Worm (Caenorhabditis elegans) whole organism, L3 larva: ENCODE measurements around the gene dmd-9.

Experiments used
- R02D3.7 ChIP-seq: fragments of 150-350 bp; optimal IDR thresholded peaks from 2 replicates; lab custom pipeline; 2014; ENCODE audit warnings: missing biosample characterization, missing genetic modification characterization
- aly-2 ChIP-seq: fragments of 150-350 bp; optimal IDR thresholded peaks from 2 replicates; lab custom pipeline; 2014; ENCODE audit warnings: missing biosample characterization, missing genetic modification characterization
- ama-1 ChIP-seq: fragments of 150-350 bp; optimal IDR thresholded peaks from 2 replicates; lab custom pipeline; 2018
- ceh-28 ChIP-seq: fragments of 150-350 bp; optimal IDR thresholded peaks from 2 replicates; lab custom pipeline; 2014; ENCODE audit warnings: missing biosample characterization, missing genetic modification reagents, missing genetic modification characterization
- ceh-82 ChIP-seq: fragments of 150-350 bp; optimal IDR thresholded peaks from 2 replicates; lab custom pipeline; 2014; ENCODE audit warnings: missing biosample characterization, missing genetic modification characterization
- daf-12 ChIP-seq: fragments of 150-350 bp; optimal IDR thresholded peaks from 2 replicates; lab custom pipeline; 2014; ENCODE audit warnings: missing biosample characterization, missing genetic modification reagents, missing genetic modification characterization
- egl-5 ChIP-seq: fragments of 150-350 bp; optimal IDR thresholded peaks from 2 replicates; lab custom pipeline; 2017; ENCODE audit warnings: missing biosample characterization, missing genetic modification reagents, missing genetic modification characterization, inconsistent platforms
- elt-1 ChIP-seq: fragments of 150-350 bp; optimal IDR thresholded peaks from 2 replicates; lab custom pipeline; 2014; ENCODE audit warnings: missing biosample characterization, missing genetic modification characterization
- elt-2 ChIP-seq: sonication (generic microtip); optimal IDR thresholded peaks from 2 replicates; lab custom pipeline; 2016; ENCODE audit warnings: missing genetic modification reagents, mild to moderate bottlenecking, missing genetic modification characterization, missing compliant biosample characterization
- elt-3 ChIP-seq, 3 experiments: fragments of 150-350 bp in 1 of 3; sonication (generic microtip) in 2 of 3; optimal IDR thresholded peaks; 2 replicates in 2 of 3; 4 replicates in 1 of 3; lab custom pipeline; 2014 to 2017; ENCODE audit warnings: missing biosample characterization in 3 of 3, missing genetic modification characterization in 3 of 3
- eor-1 ChIP-seq, 2 experiments: fragments of 150-350 bp; optimal IDR thresholded peaks; 2 replicates each; lab custom pipeline; 2014 to 2018; ENCODE audit warnings: missing biosample characterization in 2 of 2, missing genetic modification characterization in 2 of 2
- fkh-10 ChIP-seq: sonication (generic microtip); optimal IDR thresholded peaks from 2 replicates; lab custom pipeline; 2017; ENCODE audit warnings: missing biosample characterization, missing genetic modification reagents, missing genetic modification characterization
- fos-1 ChIP-seq: fragments of 150-350 bp; optimal IDR thresholded peaks from 2 replicates; lab custom pipeline; 2014; ENCODE audit warnings: missing biosample characterization, missing genetic modification characterization
- hmg-11 ChIP-seq: sonication (generic microtip); optimal IDR thresholded peaks from 2 replicates; lab custom pipeline; 2016; ENCODE audit warnings: missing genetic modification characterization, missing compliant biosample characterization
- jun-1 ChIP-seq: fragments of 150-350 bp; optimal IDR thresholded peaks from 2 replicates; lab custom pipeline; 2014; ENCODE audit warnings: missing biosample characterization, missing genetic modification reagents, missing genetic modification characterization
- lin-15B ChIP-seq: fragments of 150-350 bp; optimal IDR thresholded peaks from 2 replicates; lab custom pipeline; 2014; ENCODE audit warnings: missing biosample characterization, missing genetic modification characterization
- mml-1 ChIP-seq: fragments of 150-350 bp; sonication (generic microtip); optimal IDR thresholded peaks from 3 replicates; lab custom pipeline; 2014; ENCODE audit warnings: missing biosample characterization, missing genetic modification characterization
- nfya-1 ChIP-seq: sonication (generic microtip); optimal IDR thresholded peaks from 2 replicates; lab custom pipeline; 2017; ENCODE audit warnings: missing genetic modification characterization, mild to moderate bottlenecking, missing compliant biosample characterization, antibody characterized with exemption, moderate library complexity; ENCODE audit not compliant: insufficient read depth
- nhr-11 ChIP-seq: fragments of 150-350 bp; optimal IDR thresholded peaks from 2 replicates; lab custom pipeline; 2014; ENCODE audit warnings: missing biosample characterization, missing genetic modification characterization
- nhr-12 ChIP-seq: fragments of 150-350 bp; optimal IDR thresholded peaks from 2 replicates; lab custom pipeline; 2014; ENCODE audit warnings: missing biosample characterization, missing genetic modification characterization
- nhr-23 ChIP-seq: fragments of 150-350 bp; optimal IDR thresholded peaks from 2 replicates; lab custom pipeline; 2014; ENCODE audit warnings: missing biosample characterization, missing genetic modification reagents, missing genetic modification characterization
- nhr-237 ChIP-seq: fragments of 150-350 bp; optimal IDR thresholded peaks from 2 replicates; lab custom pipeline; 2014; ENCODE audit warnings: missing biosample characterization, missing genetic modification characterization
- nhr-28 ChIP-seq: fragments of 150-350 bp; optimal IDR thresholded peaks from 2 replicates; lab custom pipeline; 2014; ENCODE audit warnings: missing biosample characterization, missing genetic modification characterization
- pqm-1 ChIP-seq: fragments of 150-350 bp; optimal IDR thresholded peaks from 2 replicates; lab custom pipeline; 2017; ENCODE audit warnings: missing biosample characterization, missing genetic modification characterization, inconsistent platforms
- sea-2 ChIP-seq: fragments of 150-350 bp; sonication (generic microtip); optimal IDR thresholded peaks from 4 replicates; lab custom pipeline; 2014; ENCODE audit warnings: missing biosample characterization, missing genetic modification reagents, missing genetic modification characterization
- skn-1 ChIP-seq: fragments of 150-350 bp; optimal IDR thresholded peaks from 2 replicates; lab custom pipeline; 2014; ENCODE audit warnings: missing biosample characterization, missing genetic modification characterization
- tbx-2 ChIP-seq: sonication (generic microtip); optimal IDR thresholded peaks from 2 replicates; lab custom pipeline; 2016; ENCODE audit warnings: mild to moderate bottlenecking, missing genetic modification characterization, missing compliant biosample characterization
- unc-39 ChIP-seq: sonication (generic microtip); optimal IDR thresholded peaks from 4 replicates; lab custom pipeline; 2017; ENCODE audit warnings: missing biosample characterization, missing genetic modification characterization
- ztf-11 ChIP-seq: fragments of 150-350 bp; optimal IDR thresholded peaks from 2 replicates; lab custom pipeline; 2014; ENCODE audit warnings: missing biosample characterization, missing genetic modification characterization
- ztf-4 ChIP-seq: fragments of 150-350 bp; optimal IDR thresholded peaks from 2 replicates; lab custom pipeline; 2014; ENCODE audit warnings: missing biosample characterization, missing genetic modification characterization

The dmd-9 gene

DNA sequence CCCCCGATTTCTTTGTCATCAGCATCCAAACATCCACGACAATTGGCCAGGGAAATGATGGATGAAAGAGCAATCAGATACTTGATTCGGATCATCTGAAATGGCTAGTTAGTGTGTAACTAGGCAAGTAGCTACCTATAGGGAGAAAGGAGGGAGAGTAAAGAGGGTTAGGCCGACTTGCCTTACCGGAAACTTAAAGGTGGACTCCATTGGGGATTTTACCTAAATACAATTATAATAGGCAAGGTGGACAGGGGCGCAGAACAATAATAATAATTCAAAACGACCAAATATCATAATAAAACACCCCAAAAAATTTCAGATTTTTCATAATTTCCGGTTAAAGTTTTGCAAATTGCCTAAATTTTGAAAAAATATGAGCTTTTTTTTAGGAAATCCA, 13.2 kb upstream of the dmd-9 start, which contains the start of gene clec-173:
Gene clec-173 (minus strand): TSS at position 101 of the 400 bp plus-strand sequence.
- TF ChIP-seq nhr-237 (tag; lab: Kevin White, UChicago) (no peak), ama-1 (lab: Kevin White, UChicago) (no peak), elt-3 (tag; optimal IDR thresholded peaks at IDR 0.05; lab: Kevin White, UChicago) (no peak), daf-12 (tag; lab: Kevin White, UChicago) (no peak), ztf-4 (tag; lab: Kevin White, UChicago) (no peak), skn-1 (no peak), ztf-11 (tag; lab: Kevin White, UChicago) (no peak)

DNA sequence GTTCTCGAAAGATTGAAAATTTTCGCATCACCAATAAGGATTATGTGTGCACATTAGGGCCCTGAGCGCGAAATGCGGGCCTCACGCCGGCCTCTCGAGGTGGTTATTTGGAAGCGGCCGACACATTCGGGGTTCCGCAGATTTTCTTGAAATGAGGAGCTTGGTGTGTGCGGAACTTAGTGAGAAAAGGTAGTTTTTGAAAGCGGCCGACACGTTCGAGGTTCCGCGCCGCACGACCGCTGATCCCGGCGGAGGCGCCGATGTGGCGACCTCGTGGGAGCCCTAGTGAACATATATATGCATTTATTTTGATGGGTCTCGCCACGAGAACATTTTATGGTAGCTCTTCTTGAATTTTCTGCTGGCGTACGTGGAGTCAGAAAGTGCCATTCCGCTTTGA, 12.5 kb upstream of the dmd-9 start:
- TF ChIP-seq egl-5 (tag; lab: Kevin White, UChicago) (no peak), ama-1 (lab: Kevin White, UChicago) (no peak), elt-2 (no peak), elt-1 (no peak), unc-39 (tag; lab: Kevin White, UChicago) (no peak), fos-1 (tag; lab: Kevin White, UChicago) (no peak), ztf-11 (tag; lab: Kevin White, UChicago) (no peak), ceh-28 (no peak), fkh-10 (no peak)

DNA sequence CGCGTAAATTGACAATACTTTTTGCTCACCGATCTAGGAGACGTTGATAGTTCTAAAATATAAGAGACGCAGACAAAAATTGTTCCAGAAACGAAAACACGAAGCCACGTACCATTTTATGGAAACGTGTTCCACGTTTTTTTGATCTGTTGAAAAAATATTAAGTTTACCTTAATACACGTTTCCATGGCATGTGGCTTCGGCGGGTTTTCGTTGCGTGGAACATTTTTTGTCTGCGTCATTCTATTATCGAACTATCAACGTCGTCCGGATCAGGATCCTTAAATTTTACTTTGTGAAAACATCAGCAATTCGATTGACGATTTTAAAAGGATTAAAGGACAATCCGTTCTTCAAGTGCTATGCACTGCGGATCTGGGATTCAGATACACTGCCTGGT, 11.3 kb upstream of the dmd-9 start, which contains the start of gene T26C12.2:
Gene T26C12.2 (minus strand): TSS at position 101 of the 400 bp plus-strand sequence.
- TF ChIP-seq jun-1 = no peak
- TF ChIP-seq mml-1 (tag; lab: Kevin White, UChicago) = no peak

DNA sequence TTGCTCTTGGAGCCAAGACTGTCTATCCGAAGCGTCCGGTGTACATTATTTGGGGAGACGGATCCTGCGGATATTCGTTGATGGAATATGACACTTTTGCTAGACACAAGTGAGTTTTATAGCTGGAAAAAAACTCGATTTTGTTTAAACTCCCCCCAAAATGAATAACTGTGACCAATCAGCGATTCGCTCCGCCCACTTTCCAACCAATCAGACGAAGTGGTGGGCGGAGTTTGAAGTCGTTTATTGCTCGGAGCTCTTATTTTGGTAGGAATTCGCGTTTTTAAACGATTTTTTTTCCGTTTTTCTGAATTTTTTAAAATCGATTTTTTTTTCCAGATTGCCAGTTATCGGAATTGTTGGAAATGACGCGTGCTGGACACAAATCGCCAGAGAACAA, 7.4 kb upstream of the dmd-9 start:
- peak; percentile 93 for TF ChIP-seq nfya-1 (tag; lab: Kevin White, UChicago)
- no peak for TF ChIP-seq nhr-11 (tag; lab: Kevin White, UChicago)

DNA sequence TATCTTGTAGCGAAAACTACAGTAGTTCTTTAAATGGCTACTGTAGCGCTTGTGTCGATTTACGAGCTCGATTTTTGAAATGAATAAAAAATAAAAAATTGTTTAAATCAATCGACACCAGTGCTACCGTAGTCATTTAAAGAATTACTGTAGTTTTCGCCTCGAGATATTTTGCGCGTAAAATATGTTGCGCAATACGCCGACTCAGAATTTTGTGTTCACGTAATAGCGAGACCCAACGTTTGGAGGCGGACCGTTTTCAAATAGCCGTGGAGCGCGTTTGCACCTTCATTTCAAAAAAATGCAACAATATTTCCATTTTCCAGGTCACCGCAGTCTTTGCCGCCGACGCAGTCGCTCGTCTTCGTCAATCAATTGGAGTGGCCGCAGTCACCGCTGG, 5.9 kb upstream of the dmd-9 start:
- TF ChIP-seq skn-1 (no peak), hmg-11 (tag; lab: Kevin White, UChicago) (no peak), tbx-2 (no peak), nhr-28 (no peak), aly-2 (tag; lab: Kevin White, UChicago) (no peak)

DNA sequence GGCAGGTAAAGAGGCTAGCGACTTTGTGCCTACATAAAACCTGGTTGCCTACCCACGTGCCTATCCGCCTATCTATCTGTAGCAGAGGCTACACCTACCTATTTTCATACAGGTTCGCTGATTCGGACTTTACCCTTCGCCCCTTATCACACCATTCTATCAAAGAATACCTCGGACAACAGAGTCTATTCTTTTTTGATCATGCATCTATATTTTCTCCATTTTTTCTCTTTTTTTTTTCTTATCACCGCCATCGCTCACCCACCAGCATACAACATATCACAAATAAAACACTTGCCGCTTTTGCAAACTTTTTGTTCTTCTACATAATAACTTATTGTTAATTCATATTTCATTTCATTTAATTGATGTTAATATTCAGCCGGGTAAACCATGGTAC, 4.2 kb upstream of the dmd-9 start, which contains the start of gene T26C12.1:
Gene T26C12.1 (plus strand): TSS at position 383 of the 400 bp plus-strand sequence.
- TF ChIP-seq ceh-82 (tag; lab: Kevin White, UChicago) = no peak
- peak; percentile 78 for TF ChIP-seq elt-2
- no peak for TF ChIP-seq ztf-11 (tag; lab: Kevin White, UChicago)
- TF ChIP-seq sea-2 = no peak
- no peak for TF ChIP-seq ceh-28
- peak; percentile 76 for TF ChIP-seq pqm-1
- no peak for TF ChIP-seq aly-2 (tag; lab: Kevin White, UChicago)

DNA sequence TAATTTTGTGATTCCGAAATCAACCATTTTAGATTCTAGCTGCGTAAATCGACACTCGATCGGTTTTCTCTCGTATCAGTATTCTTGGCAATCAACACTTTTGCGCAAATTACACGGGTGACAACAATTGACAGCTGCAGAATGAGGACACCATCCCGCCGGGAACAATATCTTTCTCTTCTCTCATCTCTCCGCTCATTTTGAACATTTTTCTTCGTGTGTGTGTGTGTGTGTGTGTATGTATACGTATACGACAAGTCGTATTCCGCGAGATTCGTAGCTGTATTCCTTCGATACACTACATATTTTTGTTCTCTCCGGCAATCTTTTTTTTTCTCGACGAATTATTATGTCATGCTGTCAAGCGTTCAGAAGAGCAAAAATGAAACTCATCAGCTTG, 2.5 kb upstream of the dmd-9 start:
- TF ChIP-seq nhr-237 (tag; lab: Kevin White, UChicago) (no peak), fos-1 (tag; lab: Kevin White, UChicago) (no peak), elt-2 (no peak), sea-2 (no peak), nhr-11 (tag; lab: Kevin White, UChicago) (no peak), tbx-2 (no peak), nhr-23 (tag; lab: Kevin White, UChicago) (peak; percentile 16), fkh-10 (no peak)

DNA sequence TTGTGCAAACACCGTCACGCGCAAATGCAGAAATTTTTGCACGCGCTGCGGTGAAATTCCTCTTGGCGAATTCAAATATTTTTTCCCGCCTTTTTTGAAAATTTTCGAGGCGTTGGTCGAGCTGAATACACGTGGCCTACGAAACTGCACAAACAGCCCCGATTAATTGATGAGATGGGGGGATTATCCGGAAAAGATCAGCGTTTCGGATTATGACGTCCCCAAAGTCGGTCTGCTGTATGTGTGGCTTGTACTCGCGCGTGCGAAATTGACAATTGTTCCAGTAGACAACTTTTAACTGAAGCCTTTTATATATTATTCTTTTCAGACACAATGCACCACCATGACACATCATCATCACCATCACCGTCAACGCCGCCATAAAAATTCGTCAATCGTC, 2.3 kb downstream of the dmd-9 start:
- no peak for TF ChIP-seq egl-5 (tag; lab: Kevin White, UChicago)
- no peak for TF ChIP-seq fos-1 (tag; lab: Kevin White, UChicago)
- TF ChIP-seq lin-15B = no peak
- no peak for TF ChIP-seq nfya-1 (tag; lab: Kevin White, UChicago)
- TF ChIP-seq elt-1 = no peak
- TF ChIP-seq ceh-28 = no peak
- TF ChIP-seq nhr-11 (tag; lab: Kevin White, UChicago) = no peak
- no peak for TF ChIP-seq R02D3.7 (tag; lab: Kevin White, UChicago)
- TF ChIP-seq eor-1 (tag; optimal IDR thresholded peaks at IDR 0.05; lab: Kevin White, UChicago) = no peak
- TF ChIP-seq ztf-11 (tag; lab: Kevin White, UChicago) = no peak
- TF ChIP-seq nhr-12 (tag; lab: Kevin White, UChicago) = no peak
- no peak for TF ChIP-seq nhr-237 (tag; lab: Kevin White, UChicago)
- TF ChIP-seq daf-12 (tag; lab: Kevin White, UChicago) = no peak
